Worm (Caenorhabditis elegans) whole organism, L4/young adult: Measurements from ENCODE around the gene R10E9.4.

Experiments used
- W03F9.2 ChIP-seq: fragments of 150-350 bp; optimal IDR thresholded peaks from 2 replicates; lab custom pipeline; 2014; ENCODE audit warnings: missing biosample characterization, missing genetic modification characterization
- dao-5 ChIP-seq: sonication (generic microtip); optimal IDR thresholded peaks from 2 replicates; lab custom pipeline; 2016; ENCODE audit warnings: missing genotype, missing genetic modification characterization, moderate library complexity, missing compliant biosample characterization
- him-1 ChIP-seq: sonication (generic microtip); optimal IDR thresholded peaks from 2 replicates; lab custom pipeline; 2016; ENCODE audit warnings: missing genotype, missing genetic modification reagents, missing genetic modification characterization, missing compliant biosample characterization

DNA sequence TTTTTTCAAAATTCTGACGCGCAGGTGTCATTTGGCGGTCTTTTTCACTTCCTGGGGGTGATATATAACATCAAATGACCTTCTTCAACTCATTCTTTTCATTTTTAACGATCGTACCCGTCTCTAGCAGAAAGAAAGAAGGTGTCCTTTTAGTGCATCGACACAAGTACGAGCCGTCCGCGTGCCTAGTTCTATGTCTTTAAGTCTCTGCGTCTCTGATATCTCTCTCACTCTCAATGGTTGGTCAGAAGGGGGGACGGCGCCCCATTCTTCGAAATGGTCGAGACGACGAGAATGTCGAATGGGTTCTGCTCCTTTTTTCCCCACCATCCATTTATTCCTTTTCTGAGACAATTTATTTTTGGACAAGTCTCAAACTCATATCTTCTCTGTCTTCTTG, 16.9 kb downstream of the R10E9.4 start:
- TF ChIP-seq him-1 (tag; lab: Kevin White, UChicago) (peak; percentile 39), dao-5 (no peak), W03F9.2 (tag; lab: Kevin White, UChicago) (no peak)
